Fruit fly (Drosophila melanogaster) S2 (cell line): ENCODE measurements around the gene CG42232.

Experiments
- CG8478 ChIP-seq: fragments of >200 bp; optimal IDR thresholded peaks from 2 replicates; lab custom pipeline; 2018
- CTCF ChIP-seq, 2 experiments: fragments of >200 bp; optimal IDR thresholded peaks; 2 replicates each; lab custom pipeline; 2018

DNA sequence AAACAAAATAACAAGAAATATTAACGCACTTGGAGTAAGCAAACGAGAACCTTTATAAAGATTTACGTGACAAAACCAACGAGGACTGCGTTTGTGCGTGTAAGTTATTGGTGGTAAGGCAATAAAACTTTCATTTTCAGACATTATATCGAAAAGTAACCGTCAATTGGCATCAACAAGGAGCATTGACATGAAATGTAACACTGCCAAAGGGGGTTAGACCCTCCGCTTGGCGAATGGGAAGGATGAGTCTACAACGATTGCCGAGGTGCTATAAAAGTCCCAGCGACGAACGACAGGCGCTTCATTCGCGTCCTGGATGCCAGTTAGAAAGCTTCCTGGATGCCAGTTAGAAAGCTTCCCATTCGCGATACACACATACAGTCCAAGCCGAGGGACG lies 2.8 kb upstream of the CG42232 start, which contains the start of gene Gyc89Da:
- TF ChIP-seq CG8478 (no peak), CTCF (optimal IDR thresholded peaks at IDR 0.05; lab: Kevin White, UChicago) (no peak)
